Fruit fly (Drosophila melanogaster): ENCODE measurements around the gene CG14671.
A peak's percentile ranks its signal among the peaks of the same experiment; 100 is the strongest.

CG14671 gene

DNA sequence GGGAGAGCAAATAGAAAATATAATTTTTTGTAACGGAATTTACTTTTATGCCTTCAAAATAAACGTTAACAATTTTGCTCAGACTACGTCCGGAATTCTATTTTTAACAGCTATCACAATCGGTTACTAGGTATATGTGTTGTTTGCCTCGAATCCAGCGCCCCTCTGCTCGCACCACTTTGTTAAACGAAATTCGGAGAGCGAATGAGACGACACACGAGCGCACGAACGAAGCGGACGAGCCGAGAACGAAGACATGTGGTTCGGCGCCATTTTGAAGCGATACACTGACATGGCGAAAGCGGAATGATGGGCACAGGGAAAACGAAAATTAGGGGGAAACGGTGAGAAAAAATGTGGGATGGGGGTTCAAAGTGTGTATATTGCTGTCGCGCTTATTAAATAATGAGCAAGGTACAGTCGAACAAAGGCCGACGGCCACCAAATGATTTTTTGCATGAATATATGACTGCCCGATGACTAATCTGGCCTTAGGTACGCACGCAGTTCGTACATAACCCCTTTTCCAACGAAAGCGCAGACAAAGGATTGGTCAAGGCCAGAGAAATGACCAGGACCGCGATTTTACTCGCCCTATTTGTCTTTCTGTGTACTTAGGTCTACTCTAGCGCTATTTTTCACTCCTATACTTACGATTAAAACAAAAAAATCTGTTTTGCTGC, 35.9 kb upstream of the CG14671 start (continued):
- TF ChIP-seq kay (GFP tag; optimal IDR thresholded peaks at IDR 0.05) (peak; percentile 37), CG2678 (tag; optimal IDR thresholded peaks at IDR 0.05) (peak; percentile 30), PHDP (tag; optimal IDR thresholded peaks at IDR 0.05) (peak; percentile 13), jumu (GFP tag; optimal IDR thresholded peaks at IDR 0.05) (peak; percentile 9), Pdp1 (GFP tag; optimal IDR thresholded peaks at IDR 0.05) (peak in 1 of 2 experiments; percentile 82), CG6683 (GFP tag; optimal IDR thresholded peaks at IDR 0.05) (peak; percentile 14), B-H2 (GFP tag; optimal IDR thresholded peaks at IDR 0.05) (peak; percentile 79), CG6254 (GFP tag; optimal IDR thresholded peaks at IDR 0.05) (peak; percentile 37), CG8388 (GFP tag; optimal IDR thresholded peaks at IDR 0.05) (no peak), chif (GFP tag; optimal IDR thresholded peaks at IDR 0.05) (no peak), CG17912 (GFP tag; optimal IDR thresholded peaks at IDR 0.05) (peak; percentile 85), eyg (GFP tag; optimal IDR thresholded peaks at IDR 0.05) (peak; percentile 14), Dfd (GFP tag; optimal IDR thresholded peaks at IDR 0.05) (no peak), CG34376 (GFP tag; optimal IDR thresholded peaks at IDR 0.05) (peak; percentile 84), repo (GFP tag; optimal IDR thresholded peaks at IDR 0.05) (no peak), ERR (GFP tag; optimal IDR thresholded peaks at IDR 0.05) (no peak), bsh (GFP tag; optimal IDR thresholded peaks at IDR 0.05) (peak; percentile 11 to 23), twi (tag; optimal IDR thresholded peaks at IDR 0.05) (peak; percentile 42), dati (GFP tag; IDR thresholded peaks at IDR 0.05) (no peak), NfI (GFP tag; optimal IDR thresholded peaks at IDR 0.05) (peak; percentile 13), CTCF (GFP tag; optimal IDR thresholded peaks at IDR 0.05) (no peak), Trl (optimal IDR thresholded peaks at IDR 0.05) (peak in 1 of 2 experiments; percentile 85), Trl (GFP tag; optimal IDR thresholded peaks at IDR 0.05) (peak; percentile 6), CG15479 (GFP tag; optimal IDR thresholded peaks at IDR 0.05) (peak; percentile 7), Nf-YC (tag; optimal IDR thresholded peaks at IDR 0.05) (peak; percentile 53), kah (GFP tag; optimal IDR thresholded peaks at IDR 0.05) (peak; percentile 46), Meics (GFP tag; optimal IDR thresholded peaks at IDR 0.05) (peak; percentile 57), CG33557 (GFP tag; optimal IDR thresholded peaks at IDR 0.05) (peak; percentile 18), cg (GFP tag; optimal IDR thresholded peaks at IDR 0.05) (peak; percentile 47), Hmr (GFP tag; optimal IDR thresholded peaks at IDR 0.05) (peak; percentile 9), MESR4 (GFP tag; optimal IDR thresholded peaks at IDR 0.05) (peak; percentile 95), tll (GFP tag; optimal IDR thresholded peaks at IDR 0.05) (no peak), CHES-1-like (GFP tag; optimal IDR thresholded peaks at IDR 0.05) (peak; percentile 1), CG7745 (tag; optimal IDR thresholded peaks at IDR 0.05) (peak; percentile 20), mirr (GFP tag; optimal IDR thresholded peaks at IDR 0.05) (peak; percentile 75), D (optimal IDR thresholded peaks at IDR 0.05) (peak; percentile 65), D (GFP tag; optimal IDR thresholded peaks at IDR 0.05) (no peak), CG7987 (GFP tag; optimal IDR thresholded peaks at IDR 0.05) (peak; percentile 60), aop (GFP tag; IDR thresholded peaks at IDR 0.05) (no peak), HLHmδ (GFP tag; optimal IDR thresholded peaks at IDR 0.05) (peak; percentile 89), CG31388 (GFP tag; optimal IDR thresholded peaks at IDR 0.05) (no peak), CG12769 (tag; optimal IDR thresholded peaks at IDR 0.05) (peak; percentile 97), toy (GFP tag; IDR thresholded peaks at IDR 0.05) (no peak), grn (GFP tag; optimal IDR thresholded peaks at IDR 0.05) (no peak), sug (tag; optimal IDR thresholded peaks at IDR 0.05) (peak; percentile 70), CG8924 (tag; optimal IDR thresholded peaks at IDR 0.05) (peak; percentile 55), nerfin-1 (tag; optimal IDR thresholded peaks at IDR 0.05) (peak; percentile 78), z (GFP tag; IDR thresholded peaks at IDR 0.05) (no peak)
